3 worm cellular contexts compared by ENCODE assay signal in genomic region chrX:1018586-1018985, ce11.
A peak's percentile ranks its signal among the peaks of the same experiment; 100 is the strongest.
TF ChIP-seq lines count a peak whose summit lies in the region.

No protein-coding gene starts in this region.

TF ChIP-seq in whole organism, L1 larva, 84 proteins besides CTCF, POLR2A, EP300 and RAD21 (continued from another document):
- TF ChIP-seq rnt-1 (tag; optimal IDR thresholded peaks at IDR 0.05; lab: Kevin White, UChicago): no peak
- peak in 1 of 2 experiments; percentile 25 for TF ChIP-seq ztf-11 (tag; optimal IDR thresholded peaks at IDR 0.05; lab: Kevin White, UChicago)
- TF ChIP-seq nhr-71 (tag; optimal IDR thresholded peaks at IDR 0.05; lab: Kevin White, UChicago): peak; percentile 63
- peak; percentile 52 for TF ChIP-seq egl-13 (tag; optimal IDR thresholded peaks at IDR 0.05; lab: Kevin White, UChicago)
- peak; percentile 47 for TF ChIP-seq dsc-1 (tag; optimal IDR thresholded peaks at IDR 0.05; lab: Kevin White, UChicago)
- peak; percentile 54 for TF ChIP-seq tbx-2 (tag; optimal IDR thresholded peaks at IDR 0.05; lab: Kevin White, UChicago)
- peak; percentile 60 for TF ChIP-seq ceh-8 (GFP tag; optimal IDR thresholded peaks at IDR 0.05; lab: Kevin White, UChicago)
- no peak for TF ChIP-seq zag-1 (tag; optimal IDR thresholded peaks at IDR 0.05; lab: Kevin White, UChicago)
- no peak for TF ChIP-seq nhr-77 (tag; optimal IDR thresholded peaks at IDR 0.05; lab: Kevin White, UChicago)
- TF ChIP-seq unc-86 (tag; optimal IDR thresholded peaks at IDR 0.05; lab: Kevin White, UChicago): no peak
- TF ChIP-seq F16B12.6 (tag; optimal IDR thresholded peaks at IDR 0.05; lab: Kevin White, UChicago): no peak
- TF ChIP-seq dpl-1 (GFP tag; optimal IDR thresholded peaks at IDR 0.05; lab: Kevin White, UChicago): no peak
- no peak for TF ChIP-seq egl-27 (tag; optimal IDR thresholded peaks at IDR 0.05; lab: Kevin White, UChicago)
- peak; percentile 29 for TF ChIP-seq swsn-7 (tag; optimal IDR thresholded peaks at IDR 0.05; lab: Kevin White, UChicago)
- no peak for TF ChIP-seq snpc-4 (tag; optimal IDR thresholded peaks at IDR 0.05; lab: Kevin White, UChicago)
- no peak for TF ChIP-seq mdl-1 (tag; optimal IDR thresholded peaks at IDR 0.05; lab: Kevin White, UChicago)
- peak; percentile 67 for TF ChIP-seq ces-1 (GFP tag; optimal IDR thresholded peaks at IDR 0.05; lab: Kevin White, UChicago)
- no peak for TF ChIP-seq blmp-1 (tag; optimal IDR thresholded peaks at IDR 0.05; lab: Kevin White, UChicago)
- peak; percentile 12 for TF ChIP-seq sox-4 (tag; optimal IDR thresholded peaks at IDR 0.05; lab: Kevin White, UChicago)
TF ChIP-seq in whole organism, L1 larva: peak in this region for 15.

TF ChIP-seq in whole organism, L4 larva, 104 proteins besides CTCF, POLR2A, EP300 and RAD21 (continued from another document):
- TF ChIP-seq lsy-2 (tag; optimal IDR thresholded peaks at IDR 0.05; lab: Kevin White, UChicago) (peak in 1 of 2 experiments; percentile 6), zag-1 (tag; optimal IDR thresholded peaks at IDR 0.05; lab: Kevin White, UChicago) (no peak), ztf-7 (tag; optimal IDR thresholded peaks at IDR 0.05; lab: Kevin White, UChicago) (no peak), Y5F2A.4 (GFP tag; optimal IDR thresholded peaks at IDR 0.05; lab: Kevin White, UChicago) (no peak), egl-27 (tag; optimal IDR thresholded peaks at IDR 0.05; lab: Kevin White, UChicago) (no peak), R02D3.7 (tag; optimal IDR thresholded peaks at IDR 0.05; lab: Kevin White, UChicago) (no peak), rbr-2 (tag; optimal IDR thresholded peaks at IDR 0.05; lab: Kevin White, UChicago) (peak; percentile 51), Y48G9A.11 (GFP tag; IDR thresholded peaks at IDR 0.05; lab: Robert Waterston, UW) (no peak), zfp-3 (GFP tag; conservative IDR thresholded peaks at IDR 0.05; lab: Robert Waterston, UW) (no peak), pha-4 (GFP tag; IDR thresholded peaks at IDR 0.05; lab: Robert Waterston, UW) (no peak), pha-4 (tag; optimal IDR thresholded peaks at IDR 0.05; lab: Kevin White, UChicago) (no peak), set-16 (GFP tag; IDR thresholded peaks at IDR 0.05; lab: Robert Waterston, UW) (peak; percentile 54; the same call in 1 of the 2 replicates), ceh-62 (tag; optimal IDR thresholded peaks at IDR 0.05; lab: Kevin White, UChicago) (no peak), mxl-3 (GFP tag; optimal IDR thresholded peaks at IDR 0.05; lab: Kevin White, UChicago) (no peak), snpc-4 (tag; optimal IDR thresholded peaks at IDR 0.05; lab: Kevin White, UChicago) (no peak), ceh-44 (GFP tag; IDR thresholded peaks at IDR 0.05; lab: Robert Waterston, UW) (no peak), egl-43 (GFP tag; IDR thresholded peaks at IDR 0.05; lab: Robert Waterston, UW) (no peak), lin-39 (tag; optimal IDR thresholded peaks at IDR 0.05; lab: Kevin White, UChicago) (no peak), hmg-1.1 (GFP tag; IDR thresholded peaks at IDR 0.05; lab: Robert Waterston, UW) (no peak), T26A8.4 (GFP tag; IDR thresholded peaks at IDR 0.05; lab: Robert Waterston, UW) (no peak), nhr-237 (tag; optimal IDR thresholded peaks at IDR 0.05; lab: Kevin White, UChicago) (no peak), nhr-42 (GFP tag; IDR thresholded peaks at IDR 0.05; lab: Robert Waterston, UW) (no peak), madf-9 (GFP tag; conservative IDR thresholded peaks at IDR 0.05; lab: Robert Waterston, UW) (no peak), unc-130 (GFP tag; optimal IDR thresholded peaks at IDR 0.05; lab: Kevin White, UChicago) (no peak), ama-1 (optimal IDR thresholded peaks at IDR 0.05; lab: Kevin White, UChicago) (no peak), unc-39 (tag; optimal IDR thresholded peaks at IDR 0.05; lab: Kevin White, UChicago) (no peak), mdl-1 (tag; optimal IDR thresholded peaks at IDR 0.05; lab: Kevin White, UChicago) (peak in 1 of 2 experiments; percentile 9), snpc-1.2 (GFP tag; IDR thresholded peaks at IDR 0.05; lab: Robert Waterston, UW) (no peak), ctbp-1 (GFP tag; IDR thresholded peaks at IDR 0.05; lab: Robert Waterston, UW) (peak; percentile 67; the same call in 1 of the 2 replicates), duxl-1 (tag; optimal IDR thresholded peaks at IDR 0.05; lab: Kevin White, UChicago; ENCODE audit: poor library complexity) (no peak), daf-19 (GFP tag; conservative IDR thresholded peaks at IDR 0.05; lab: Robert Waterston, UW) (no peak), zip-2 (tag; optimal IDR thresholded peaks at IDR 0.05; lab: Kevin White, UChicago) (no peak), zip-11 (GFP tag; IDR thresholded peaks at IDR 0.05; lab: Robert Waterston, UW) (no peak), mxl-2 (GFP tag; conservative IDR thresholded peaks at IDR 0.05; lab: Robert Waterston, UW) (no peak), F26F4.8 (GFP tag; conservative IDR thresholded peaks at IDR 0.05; lab: Robert Waterston, UW) (no peak), nhr-28 (tag; optimal IDR thresholded peaks at IDR 0.05; lab: Kevin White, UChicago) (no peak), nhr-41 (GFP tag; IDR thresholded peaks at IDR 0.05; lab: Robert Waterston, UW) (no peak), ZK546.5 (tag; optimal IDR thresholded peaks at IDR 0.05; lab: Kevin White, UChicago) (no peak), nhr-11 (tag; optimal IDR thresholded peaks at IDR 0.05; lab: Kevin White, UChicago) (no peak), lin-1 (GFP tag; IDR thresholded peaks at IDR 0.05; lab: Robert Waterston, UW) (no peak), fos-1 (tag; optimal IDR thresholded peaks at IDR 0.05; lab: Kevin White, UChicago) (no peak), mep-1 (tag; optimal IDR thresholded peaks at IDR 0.05; lab: Kevin White, UChicago) (peak; percentile 44), aly-2 (tag; optimal IDR thresholded peaks at IDR 0.05; lab: Kevin White, UChicago) (no peak), vab-7 (GFP tag; IDR thresholded peaks at IDR 0.05; lab: Robert Waterston, UW) (no peak), ces-1 (GFP tag; optimal IDR thresholded peaks at IDR 0.05; lab: Kevin White, UChicago) (peak; percentile 61), cey-2 (tag; optimal IDR thresholded peaks at IDR 0.05; lab: Kevin White, UChicago; ENCODE audit: borderline replicate concordance, insufficient read depth) (no peak), lin-13 (GFP tag; optimal IDR thresholded peaks at IDR 0.05; lab: Kevin White, UChicago) (no peak)

TF ChIP-seq in whole organism, late embryonic, 69 proteins besides CTCF, POLR2A, EP300 and RAD21 (continued from another document):
- TF ChIP-seq fax-1 (tag; optimal IDR thresholded peaks at IDR 0.05; lab: Kevin White, UChicago) (no peak), elt-2 (tag; optimal IDR thresholded peaks at IDR 0.05; lab: Kevin White, UChicago) (no peak), gmeb-2 (tag; optimal IDR thresholded peaks at IDR 0.05; lab: Kevin White, UChicago) (no peak), ceh-2 (tag; optimal IDR thresholded peaks at IDR 0.05; lab: Kevin White, UChicago) (no peak), ztf-16 (tag; optimal IDR thresholded peaks at IDR 0.05; lab: Kevin White, UChicago) (no peak), pha-4 (tag; optimal IDR thresholded peaks at IDR 0.05; lab: Kevin White, UChicago) (no peak), pat-9 (tag; optimal IDR thresholded peaks at IDR 0.05; lab: Kevin White, UChicago) (no peak), syd-9 (tag; optimal IDR thresholded peaks at IDR 0.05; lab: Kevin White, UChicago) (no peak), ets-4 (tag; optimal IDR thresholded peaks at IDR 0.05; lab: Kevin White, UChicago) (no peak), K02D7.2 (tag; optimal IDR thresholded peaks at IDR 0.05; lab: Kevin White, UChicago) (no peak), pax-1 (tag; optimal IDR thresholded peaks at IDR 0.05; lab: Kevin White, UChicago) (no peak), nhr-232 (tag; optimal IDR thresholded peaks at IDR 0.05; lab: Kevin White, UChicago) (no peak), lin-11 (tag; optimal IDR thresholded peaks at IDR 0.05; lab: Kevin White, UChicago) (no peak), ama-1 (optimal IDR thresholded peaks at IDR 0.05; lab: Kevin White, UChicago) (no peak), che-1 (tag; optimal IDR thresholded peaks at IDR 0.05; lab: Kevin White, UChicago) (no peak), C08G9.2 (tag; optimal IDR thresholded peaks at IDR 0.05; lab: Kevin White, UChicago) (peak; percentile 25), hlh-15 (tag; optimal IDR thresholded peaks at IDR 0.05; lab: Kevin White, UChicago) (no peak), F13H6.1 (tag; optimal IDR thresholded peaks at IDR 0.05; lab: Kevin White, UChicago) (no peak), ceh-18 (tag; optimal IDR thresholded peaks at IDR 0.05; lab: Kevin White, UChicago) (peak; percentile 17), sox-2 (GFP tag; IDR thresholded peaks at IDR 0.05; lab: Robert Waterston, UW) (no peak), rnt-1 (tag; optimal IDR thresholded peaks at IDR 0.05; lab: Kevin White, UChicago) (no peak), hlh-6 (tag; optimal IDR thresholded peaks at IDR 0.05; lab: Kevin White, UChicago) (no peak), dve-1 (tag; optimal IDR thresholded peaks at IDR 0.05; lab: Kevin White, UChicago) (no peak), unc-42 (tag; optimal IDR thresholded peaks at IDR 0.05; lab: Kevin White, UChicago) (peak; percentile 99), Y22D7AL.16 (tag; optimal IDR thresholded peaks at IDR 0.05; lab: Kevin White, UChicago) (no peak), tbx-7 (tag; optimal IDR thresholded peaks at IDR 0.05; lab: Kevin White, UChicago) (no peak), odd-2 (tag; optimal IDR thresholded peaks at IDR 0.05; lab: Kevin White, UChicago) (no peak), ceh-34 (tag; optimal IDR thresholded peaks at IDR 0.05; lab: Kevin White, UChicago) (peak; percentile 8), hlh-8 (tag; optimal IDR thresholded peaks at IDR 0.05; lab: Kevin White, UChicago) (no peak), K09A11.1 (tag; optimal IDR thresholded peaks at IDR 0.05; lab: Kevin White, UChicago; ENCODE audit: insufficient read depth) (no peak), unc-3 (GFP tag; conservative IDR thresholded peaks at IDR 0.05; lab: Robert Waterston, UW) (no peak), unc-3 (tag; optimal IDR thresholded peaks at IDR 0.05; lab: Kevin White, UChicago) (peak; percentile 22), lim-6 (tag; optimal IDR thresholded peaks at IDR 0.05; lab: Kevin White, UChicago) (no peak), ceh-6 (GFP tag; optimal IDR thresholded peaks at IDR 0.05; lab: Kevin White, UChicago) (no peak), fkh-6 (tag; optimal IDR thresholded peaks at IDR 0.05; lab: Kevin White, UChicago) (no peak), pha-2 (tag; optimal IDR thresholded peaks at IDR 0.05; lab: Kevin White, UChicago) (no peak), nhr-11 (tag; optimal IDR thresholded peaks at IDR 0.05; lab: Kevin White, UChicago) (no peak), C38D4.7 (GFP tag; optimal IDR thresholded peaks at IDR 0.05; lab: Kevin White, UChicago) (no peak), hlh-30 (tag; optimal IDR thresholded peaks at IDR 0.05; lab: Kevin White, UChicago; ENCODE audit: insufficient read depth) (no peak), ceh-9 (tag; optimal IDR thresholded peaks at IDR 0.05; lab: Kevin White, UChicago) (no peak), ahr-1 (tag; optimal IDR thresholded peaks at IDR 0.05; lab: Kevin White, UChicago) (no peak), eyg-1 (tag; optimal IDR thresholded peaks at IDR 0.05; lab: Kevin White, UChicago) (no peak), ref-2 (tag; optimal IDR thresholded peaks at IDR 0.05; lab: Kevin White, UChicago) (no peak), ceh-22 (tag; optimal IDR thresholded peaks at IDR 0.05; lab: Kevin White, UChicago) (no peak), pqm-1 (tag; optimal IDR thresholded peaks at IDR 0.05; lab: Kevin White, UChicago) (no peak), ceh-48 (tag; optimal IDR thresholded peaks at IDR 0.05; lab: Kevin White, UChicago) (no peak), elt-4 (tag; optimal IDR thresholded peaks at IDR 0.05; lab: Kevin White, UChicago) (no peak), T23F11.4 (GFP tag; optimal IDR thresholded peaks at IDR 0.05; lab: Kevin White, UChicago) (no peak), fkh-10 (GFP tag; optimal IDR thresholded peaks at IDR 0.05; lab: Kevin White, UChicago) (peak; percentile 40), pros-1 (tag; optimal IDR thresholded peaks at IDR 0.05; lab: Kevin White, UChicago) (no peak), ceh-14 (tag; optimal IDR thresholded peaks at IDR 0.05; lab: Kevin White, UChicago) (peak; percentile 47), tbx-2 (tag; optimal IDR thresholded peaks at IDR 0.05; lab: Kevin White, UChicago) (peak; percentile 40), hlh-13 (GFP tag; optimal IDR thresholded peaks at IDR 0.05; lab: Kevin White, UChicago) (no peak)
